Worm (Caenorhabditis elegans): ENCODE results near the gene C08A9.10.

The C08A9.10 gene

DNA sequence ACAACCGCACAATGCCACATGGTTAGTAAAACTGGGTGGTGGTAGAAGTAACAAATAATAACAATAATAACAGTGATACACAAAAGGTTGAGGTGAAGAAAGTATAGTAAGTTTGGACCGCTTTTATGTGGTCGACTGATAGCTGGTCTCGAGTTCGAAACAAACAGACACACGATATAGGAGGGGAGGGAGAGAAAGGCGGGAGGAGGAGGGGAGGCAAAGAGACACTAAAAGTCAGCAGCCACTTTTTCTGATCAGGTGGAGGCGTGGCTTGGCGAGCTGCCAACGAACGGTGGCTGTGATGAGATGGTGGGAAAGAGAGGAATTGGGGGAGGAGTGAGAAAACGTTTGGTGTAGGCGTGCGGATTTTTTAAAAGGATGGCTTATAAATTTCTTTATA, 22.6 kb upstream of the C08A9.10 start:
- TF ChIP-seq tbx-2 (tag; optimal IDR thresholded peaks at IDR 0.05): no peak
- no peak for TF ChIP-seq pha-2 (tag; optimal IDR thresholded peaks at IDR 0.05)
- no peak for TF ChIP-seq ceh-34 (tag; optimal IDR thresholded peaks at IDR 0.05)

DNA sequence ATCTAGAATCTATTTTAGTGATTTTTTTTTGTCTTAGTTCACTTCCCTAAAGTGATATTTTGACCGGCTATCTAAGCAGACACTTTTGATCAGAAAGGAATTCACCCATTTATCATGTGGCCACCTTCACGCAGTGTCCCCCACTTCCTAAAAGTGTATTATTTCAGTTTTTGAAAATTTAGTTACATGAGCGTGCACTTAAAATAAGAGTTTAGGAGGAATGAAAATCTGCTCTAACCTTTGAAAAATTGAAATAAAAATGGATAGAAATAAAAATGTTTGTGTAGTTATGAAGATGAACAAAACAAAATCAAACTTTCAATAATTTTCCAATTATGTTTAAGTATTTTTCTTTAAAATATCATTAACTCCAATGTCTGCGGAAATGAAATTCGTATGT, 21.2 kb upstream of the C08A9.10 start:
- TF ChIP-seq C38D4.7 (GFP tag; optimal IDR thresholded peaks at IDR 0.05): no peak
- TF ChIP-seq pqm-1 (tag; optimal IDR thresholded peaks at IDR 0.05): no peak
- no peak for TF ChIP-seq pros-1 (tag; optimal IDR thresholded peaks at IDR 0.05)
- TF ChIP-seq fkh-10 (GFP tag; optimal IDR thresholded peaks at IDR 0.05): no peak
- no peak for TF ChIP-seq tbx-2 (tag; optimal IDR thresholded peaks at IDR 0.05)
- TF ChIP-seq unc-42 (tag; optimal IDR thresholded peaks at IDR 0.05): no peak
- TF ChIP-seq elt-2 (tag; optimal IDR thresholded peaks at IDR 0.05): no peak
- TF ChIP-seq T23F11.4 (GFP tag; optimal IDR thresholded peaks at IDR 0.05): no peak
- no peak for TF ChIP-seq elt-4 (tag; optimal IDR thresholded peaks at IDR 0.05)

DNA sequence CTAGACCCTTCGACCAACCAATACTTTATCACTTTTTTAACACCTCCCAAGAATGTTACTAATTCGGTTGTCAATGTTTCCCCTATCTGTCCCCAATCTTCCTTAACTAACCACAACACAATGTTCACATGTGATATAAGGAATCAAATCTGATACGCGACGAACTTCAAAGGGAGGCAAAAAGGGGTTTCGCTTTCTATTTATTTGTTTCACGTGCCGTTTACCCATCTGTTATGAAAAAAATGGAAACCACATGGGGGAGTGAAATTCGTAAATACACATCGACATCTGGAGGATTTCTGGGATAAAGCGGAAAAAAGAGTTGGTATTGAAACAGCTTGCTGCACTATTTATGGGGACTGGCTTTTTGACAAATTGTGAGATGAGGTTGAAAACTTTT, 18.8 kb upstream of the C08A9.10 start:
- no peak for TF ChIP-seq fax-1 (tag; optimal IDR thresholded peaks at IDR 0.05)
- peak; percentile 77 for TF ChIP-seq hlh-8 (tag; optimal IDR thresholded peaks at IDR 0.05)

DNA sequence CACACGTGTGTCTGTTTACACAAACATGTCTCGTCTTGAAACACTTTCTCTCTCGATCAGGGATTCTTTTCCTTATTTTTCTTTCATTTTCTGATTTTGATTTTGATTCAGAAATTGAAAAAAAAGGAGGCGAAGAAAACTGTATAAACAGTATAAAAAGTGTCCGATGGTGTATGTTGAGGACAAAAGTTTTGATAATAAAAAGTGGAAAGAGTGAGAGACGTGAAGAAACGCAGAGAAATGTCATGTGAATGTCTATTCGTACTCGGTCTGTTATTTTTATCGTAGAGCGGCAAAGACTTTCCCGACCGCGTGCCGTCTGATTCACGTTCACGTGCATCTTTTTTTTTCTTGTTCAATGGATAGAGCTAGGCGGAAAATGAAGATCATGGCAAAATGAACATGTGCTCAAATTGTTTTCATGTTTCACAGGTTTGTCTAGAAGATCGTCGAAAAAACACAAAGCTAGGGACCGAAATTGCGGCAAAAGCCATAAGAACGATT, 17.2 kb upstream of the C08A9.10 start:
- TF ChIP-seq hlh-30 (tag; optimal IDR thresholded peaks at IDR 0.05; ENCODE audit: insufficient read depth) (peak; percentile 42), elt-2 (tag; optimal IDR thresholded peaks at IDR 0.05) (peak; percentile 48), ceh-34 (tag; optimal IDR thresholded peaks at IDR 0.05) (no peak)

DNA sequence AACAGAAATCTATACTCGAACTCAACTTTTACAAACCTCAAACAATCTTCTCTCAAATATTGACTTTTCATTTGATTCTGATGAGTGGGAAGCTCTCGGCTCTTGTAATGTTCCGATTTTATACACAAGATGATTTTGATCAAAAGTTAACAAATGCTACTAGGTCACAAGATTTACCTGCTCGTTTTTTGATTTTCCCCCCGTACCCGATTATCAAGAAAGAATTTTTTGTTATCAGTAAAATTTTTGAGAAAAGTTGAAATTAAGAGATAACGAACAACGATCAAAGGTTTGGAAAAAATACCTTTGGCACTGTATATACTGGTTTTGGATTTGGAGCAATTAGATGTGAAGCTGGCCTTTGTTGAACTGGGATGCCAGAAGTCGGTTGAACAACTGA, 16.2 kb upstream of the C08A9.10 start:
- TF ChIP-seq sox-4 (tag; optimal IDR thresholded peaks at IDR 0.05) (no peak), rnt-1 (tag; optimal IDR thresholded peaks at IDR 0.05) (no peak), sox-2 (GFP tag; IDR thresholded peaks at IDR 0.05) (no peak), Y22D7AL.16 (tag; optimal IDR thresholded peaks at IDR 0.05) (no peak), elt-2 (tag; optimal IDR thresholded peaks at IDR 0.05) (peak; percentile 36), pax-1 (tag; optimal IDR thresholded peaks at IDR 0.05) (no peak)

DNA sequence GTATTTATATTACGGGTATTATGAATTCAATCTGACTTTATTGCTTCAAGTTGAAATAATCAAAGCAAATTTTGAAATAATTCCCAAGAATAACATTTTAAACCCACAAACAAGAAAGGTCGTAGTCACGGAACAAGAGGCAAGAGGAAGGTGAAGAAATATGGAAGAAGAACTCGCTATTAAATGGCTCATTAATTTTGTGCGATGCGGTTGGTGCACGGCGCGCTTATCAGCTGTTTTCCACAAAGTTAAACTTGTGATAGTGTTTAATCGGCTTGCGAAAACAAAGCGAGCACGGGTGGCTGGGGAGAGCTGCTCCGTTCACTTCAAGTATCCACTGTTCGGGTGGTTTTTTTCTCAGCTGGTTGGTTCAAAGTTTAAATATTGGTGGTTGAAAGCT, 14.0 kb upstream of the C08A9.10 start:
- peak; percentile 29 for TF ChIP-seq elt-2 (tag; optimal IDR thresholded peaks at IDR 0.05)
- TF ChIP-seq npax-4 (tag; optimal IDR thresholded peaks at IDR 0.05): no peak
- TF ChIP-seq ztf-16 (tag; optimal IDR thresholded peaks at IDR 0.05): no peak
- no peak for TF ChIP-seq gmeb-2 (tag; optimal IDR thresholded peaks at IDR 0.05)

DNA sequence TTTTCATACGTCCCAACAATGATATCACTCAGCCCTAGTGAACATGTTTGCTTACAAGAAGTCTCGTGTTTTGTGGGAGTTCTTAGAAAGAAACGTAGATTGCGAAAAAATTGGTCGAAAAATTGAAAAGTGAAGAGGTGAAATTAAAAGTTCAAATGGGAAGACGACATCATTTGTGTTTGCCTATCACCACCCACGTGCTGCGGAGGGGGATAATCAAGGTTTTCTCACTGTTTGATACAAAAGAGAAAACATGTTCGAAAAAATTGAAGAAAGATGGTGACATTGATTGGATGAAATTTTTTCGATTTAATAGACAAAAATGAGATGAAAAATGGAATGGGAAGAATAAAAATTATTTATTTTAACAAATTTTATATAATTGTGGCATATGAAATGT, 10.5 kb upstream of the C08A9.10 start:
- TF ChIP-seq pat-9 (tag; optimal IDR thresholded peaks at IDR 0.05): no peak
- TF ChIP-seq fkh-6 (tag; optimal IDR thresholded peaks at IDR 0.05): no peak
- TF ChIP-seq lin-11 (tag; optimal IDR thresholded peaks at IDR 0.05): no peak
- no peak for TF ChIP-seq ceh-19 (GFP tag; optimal IDR thresholded peaks at IDR 0.05)

DNA sequence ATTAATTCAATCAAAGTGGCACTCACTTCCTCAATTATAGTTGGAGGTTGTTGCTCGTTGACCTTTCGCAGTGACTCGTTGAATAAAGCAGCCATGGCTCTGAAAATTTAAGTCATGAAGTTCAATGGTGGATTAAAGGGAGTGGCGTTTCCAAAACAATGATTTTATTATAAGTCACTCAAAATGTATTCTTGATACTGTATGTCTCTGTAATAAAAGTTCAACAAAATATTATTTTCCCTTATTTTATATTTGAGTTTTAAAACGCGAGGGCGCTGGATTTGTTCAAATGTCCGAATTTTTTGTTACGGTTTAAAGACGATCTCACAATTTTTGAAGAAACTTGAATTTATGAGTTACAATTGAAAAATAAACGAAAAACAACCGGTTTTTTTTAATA, 8.9 kb upstream of the C08A9.10 start, which contains the start of gene C30G4.4:
C30G4.4 (minus strand) TSS at position 101 of the 400 bp plus-strand sequence.
- no peak for TF ChIP-seq ztf-16 (tag; optimal IDR thresholded peaks at IDR 0.05)
- no peak for TF ChIP-seq gmeb-2 (tag; optimal IDR thresholded peaks at IDR 0.05)
- no peak for TF ChIP-seq pag-3 (tag; optimal IDR thresholded peaks at IDR 0.05; ENCODE audit: borderline replicate concordance)
- TF ChIP-seq ets-4 (tag; optimal IDR thresholded peaks at IDR 0.05): no peak
- TF ChIP-seq K09A11.1 (tag; optimal IDR thresholded peaks at IDR 0.05; ENCODE audit: insufficient read depth): no peak
- TF ChIP-seq nfya-1 (tag; optimal IDR thresholded peaks at IDR 0.05): no peak
- TF ChIP-seq pqm-1 (tag; optimal IDR thresholded peaks at IDR 0.05): no peak
- no peak for TF ChIP-seq lim-6 (tag; optimal IDR thresholded peaks at IDR 0.05)
- TF ChIP-seq sox-4 (tag; optimal IDR thresholded peaks at IDR 0.05): no peak
- no peak for TF ChIP-seq unc-3 (GFP tag; conservative IDR thresholded peaks at IDR 0.05)
- TF ChIP-seq unc-3 (tag; optimal IDR thresholded peaks at IDR 0.05): no peak
- TF ChIP-seq pros-1 (tag; optimal IDR thresholded peaks at IDR 0.05): no peak
- TF ChIP-seq dve-1 (tag; optimal IDR thresholded peaks at IDR 0.05): no peak
- no peak for TF ChIP-seq pat-9 (tag; optimal IDR thresholded peaks at IDR 0.05)
- no peak for TF ChIP-seq ceh-2 (tag; optimal IDR thresholded peaks at IDR 0.05)
- no peak for TF ChIP-seq ceh-24 (tag; optimal IDR thresholded peaks at IDR 0.05)
- no peak for TF ChIP-seq hlh-30 (tag; optimal IDR thresholded peaks at IDR 0.05; ENCODE audit: insufficient read depth)
